Worm (Caenorhabditis elegans): ENCODE results near the gene madd-2.

DNA sequence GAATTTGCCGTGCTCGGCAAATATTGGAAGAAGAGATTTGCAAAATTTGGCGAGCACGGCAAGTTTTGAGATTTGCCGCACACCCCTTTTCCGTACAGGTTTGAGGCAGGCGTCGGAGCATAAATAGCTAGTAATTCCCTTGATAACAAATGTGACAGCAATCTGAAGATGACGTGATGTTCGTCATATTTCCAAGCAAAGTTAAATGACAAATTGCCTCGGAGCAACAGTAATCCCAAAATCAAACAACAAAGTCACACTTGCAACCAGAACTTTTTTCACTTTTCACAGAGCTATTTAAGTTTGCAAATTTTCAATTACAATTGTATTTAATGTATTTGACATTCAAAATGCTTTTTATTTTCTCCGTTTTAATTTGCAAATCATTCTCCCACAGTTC, 56.0 kb downstream of the madd-2 start, which contains the start of gene F25A2.1:
- no peak for TF ChIP-seq tbx-11 (GFP tag; IDR thresholded peaks at IDR 0.05)
- no peak for TF ChIP-seq B0310.2 (tag; optimal IDR thresholded peaks at IDR 0.05)
- no peak for TF ChIP-seq tra-4 (tag; optimal IDR thresholded peaks at IDR 0.05)
- no peak for TF ChIP-seq scrt-1 (GFP tag; IDR thresholded peaks at IDR 0.05)
- TF ChIP-seq ama-1 (optimal IDR thresholded peaks at IDR 0.05): no peak
- no peak for TF ChIP-seq ets-7 (tag; optimal IDR thresholded peaks at IDR 0.05)
- TF ChIP-seq hnd-1 (tag; optimal IDR thresholded peaks at IDR 0.05): no peak
- TF ChIP-seq flt-1 (GFP tag; IDR thresholded peaks at IDR 0.05): no peak
- TF ChIP-seq sea-1 (GFP tag; conservative IDR thresholded peaks at IDR 0.05): no peak
- no peak for TF ChIP-seq ceh-36 (tag; optimal IDR thresholded peaks at IDR 0.05)
- TF ChIP-seq pes-1 (GFP tag; IDR thresholded peaks at IDR 0.05): no peak
- no peak for TF ChIP-seq hmbx-1 (tag; optimal IDR thresholded peaks at IDR 0.05)
- no peak for TF ChIP-seq F13C5.2 (tag; optimal IDR thresholded peaks at IDR 0.05)

Data from whole organism, early embryonic.